Worm (Caenorhabditis elegans): ENCODE results near the gene R07A4.2.

R07A4.2 gene

ce11 chrX:10767669-10768068 is 21.4 kb upstream of the R07A4.2 start (continued):
- TF ChIP-seq mdl-1 (tag; optimal IDR thresholded peaks at IDR 0.05) (no peak), F37D6.2 (tag; optimal IDR thresholded peaks at IDR 0.05) (no peak), dmd-8 (GFP tag; IDR thresholded peaks at IDR 0.05) (no peak), duxl-1 (tag; optimal IDR thresholded peaks at IDR 0.05; ENCODE audit: poor library complexity) (no peak), zip-11 (GFP tag; IDR thresholded peaks at IDR 0.05) (no peak), nhr-77 (tag; optimal IDR thresholded peaks at IDR 0.05) (no peak), unc-130 (GFP tag; optimal IDR thresholded peaks at IDR 0.05) (no peak), nhr-102 (tag; optimal IDR thresholded peaks at IDR 0.05) (no peak), lin-15B (tag; optimal IDR thresholded peaks at IDR 0.05) (no peak), fkh-10 (GFP tag; optimal IDR thresholded peaks at IDR 0.05) (no peak), spr-1 (tag; optimal IDR thresholded peaks at IDR 0.05) (no peak), F26F4.8 (GFP tag; conservative IDR thresholded peaks at IDR 0.05) (no peak), lsy-2 (tag; optimal IDR thresholded peaks at IDR 0.05) (peak in 1 of 2 experiments; percentile 32), ceh-20 (GFP tag; IDR thresholded peaks at IDR 0.05) (no peak), R02D3.7 (tag; optimal IDR thresholded peaks at IDR 0.05) (no peak), zfp-2 (tag; optimal IDR thresholded peaks at IDR 0.05) (no peak), nhr-48 (tag; optimal IDR thresholded peaks at IDR 0.05) (peak; percentile 52), nhr-111 (GFP tag; optimal IDR thresholded peaks at IDR 0.05) (no peak), nhr-41 (GFP tag; IDR thresholded peaks at IDR 0.05) (no peak), tag-97 (GFP tag; IDR thresholded peaks at IDR 0.05) (0 out of 2 replicates have a peak, but pooled peaks have one; percentile 76), nhr-25 (tag; optimal IDR thresholded peaks at IDR 0.05; ENCODE audit: borderline replicate concordance, insufficient read depth) (no peak), pqm-1 (tag; optimal IDR thresholded peaks at IDR 0.05) (no peak), nhr-11 (tag; optimal IDR thresholded peaks at IDR 0.05) (no peak), unc-62 (GFP tag; optimal IDR thresholded peaks at IDR 0.05 in 1 of 2) (peak in 1 of 2 experiments; percentile 88), unc-62 (tag; optimal IDR thresholded peaks at IDR 0.05) (no peak), mxl-2 (GFP tag; conservative IDR thresholded peaks at IDR 0.05) (no peak), daf-8 (GFP tag; IDR thresholded peaks at IDR 0.05) (no peak), snpc-4 (tag; optimal IDR thresholded peaks at IDR 0.05) (no peak), dpl-1 (GFP tag; optimal IDR thresholded peaks at IDR 0.05) (no peak), nhr-237 (tag; optimal IDR thresholded peaks at IDR 0.05) (no peak), F44E2.7 (GFP tag; IDR thresholded peaks at IDR 0.05) (no peak), zfp-3 (GFP tag; conservative IDR thresholded peaks at IDR 0.05) (no peak), jun-1 (tag; optimal IDR thresholded peaks at IDR 0.05) (no peak), rbr-2 (tag; optimal IDR thresholded peaks at IDR 0.05) (peak; percentile 34), daf-16 (GFP tag; optimal IDR thresholded peaks at IDR 0.05) (no peak), daf-16 (tag; optimal IDR thresholded peaks at IDR 0.05) (peak; percentile 21), egl-27 (tag; optimal IDR thresholded peaks at IDR 0.05) (no peak), ces-1 (GFP tag; optimal IDR thresholded peaks at IDR 0.05) (peak; percentile 9), lin-13 (GFP tag; optimal IDR thresholded peaks at IDR 0.05) (no peak), mes-2 (tag; optimal IDR thresholded peaks at IDR 0.05; ENCODE audit: poor library complexity, severe bottlenecking) (peak; percentile 56), pha-4 (GFP tag; IDR thresholded peaks at IDR 0.05) (no peak), pha-4 (tag; optimal IDR thresholded peaks at IDR 0.05) (no peak), hmg-1.1 (GFP tag; IDR thresholded peaks at IDR 0.05) (peak; percentile 50), set-16 (GFP tag; IDR thresholded peaks at IDR 0.05) (no peak), tra-1 (GFP tag; IDR thresholded peaks at IDR 0.05) (no peak), php-3 (GFP tag; IDR thresholded peaks at IDR 0.05) (no peak)
